Fruit fly (Drosophila melanogaster) whole organism, embryonic: ENCODE results near the gene CG5973.

Experiments
- Ada2b ChIP-seq: fragments of 200-800 bp; sonication (Bioruptor generic); IDR thresholded peaks from 2 replicates; pipeline ENCODE4 v1.3.6; 2022; ENCODE audit warnings: missing biosample characterization, missing genetic modification characterization
- Atf6 ChIP-seq: fragments of 200-800 bp; sonication (Bioruptor generic); IDR thresholded peaks from 2 replicates; pipeline ENCODE4 v1.3.6; 2022; ENCODE audit warnings: missing biosample characterization, missing genetic modification characterization
- CG10431 ChIP-seq: fragments of 200-800 bp; sonication (Bioruptor generic); optimal IDR thresholded peaks from 3 replicates; lab custom pipeline; 2018; ENCODE audit warnings: missing biosample characterization, mild to moderate bottlenecking, missing genetic modification characterization
- CG10543 ChIP-seq: fragments of 200-800 bp; sonication (Bioruptor generic); optimal IDR thresholded peaks from 3 replicates; lab custom pipeline; 2017; ENCODE audit warnings: missing biosample characterization, mild to moderate bottlenecking, missing genetic modification characterization, moderate library complexity
- CG11093 ChIP-seq: fragments of 200-800 bp; sonication (Bioruptor generic); IDR thresholded peaks from 3 replicates; pipeline ENCODE4 v1.3.6; 2022; ENCODE audit warnings: missing biosample characterization, missing genetic modification characterization
- CG11456 ChIP-seq: fragments of 200-800 bp; sonication (Bioruptor generic); IDR thresholded peaks from 3 replicates; pipeline ENCODE4 v1.3.6; 2022; ENCODE audit warnings: missing biosample characterization, missing genetic modification characterization
- CG14441 ChIP-seq: fragments of 200-800 bp; sonication (Bioruptor generic); IDR thresholded peaks from 2 replicates; pipeline ENCODE4 v1.3.6; 2022; ENCODE audit warnings: missing biosample characterization, missing genetic modification characterization
- CG17568 ChIP-seq: fragments of 200-800 bp; sonication (Bioruptor generic); optimal IDR thresholded peaks from 2 replicates; lab custom pipeline; 2018; ENCODE audit warnings: missing biosample characterization, mild to moderate bottlenecking, missing genetic modification characterization, moderate library complexity
- CG18476 ChIP-seq: fragments of 200-800 bp; sonication (Bioruptor generic); optimal IDR thresholded peaks from 2 replicates; lab custom pipeline; 2016; ENCODE audit warnings: missing biosample characterization, mild to moderate bottlenecking, missing genetic modification characterization
- CG18764 ChIP-seq: fragments of 200-800 bp; sonication (Bioruptor generic); optimal IDR thresholded peaks from 3 replicates; lab custom pipeline; 2016; ENCODE audit warnings: missing biosample characterization, missing genetic modification characterization
- CG3065 ChIP-seq: fragments of 200-800 bp; sonication (Bioruptor generic); optimal IDR thresholded peaks from 2 replicates; lab custom pipeline; 2016; ENCODE audit warnings: missing biosample characterization, missing genetic modification characterization
- CG3407 ChIP-seq: fragments of 200-800 bp; sonication (Bioruptor generic); optimal IDR thresholded peaks from 2 replicates; lab custom pipeline; 2018; ENCODE audit warnings: missing biosample characterization, mild to moderate bottlenecking, missing genetic modification characterization
- CG3847 ChIP-seq: fragments of 200-800 bp; sonication (Bioruptor generic); IDR thresholded peaks from 2 replicates; pipeline ENCODE4 v1.3.6; 2022; ENCODE audit warnings: missing biosample characterization, missing genetic modification characterization
- CG4854 ChIP-seq: fragments of 200-800 bp; sonication (Bioruptor generic); optimal IDR thresholded peaks from 2 replicates; lab custom pipeline; 2016; ENCODE audit warnings: missing biosample characterization, missing genetic modification characterization, inconsistent platforms
- CG6254 ChIP-seq: fragments of 200-800 bp; sonication (Bioruptor generic); optimal IDR thresholded peaks from 3 replicates; lab custom pipeline; 2017; ENCODE audit warnings: mild to moderate bottlenecking, missing biosample characterization, missing genetic modification reagents, missing genetic modification characterization
- CG7372 ChIP-seq: fragments of 200-800 bp; sonication (Bioruptor generic); IDR thresholded peaks from 2 replicates; pipeline ENCODE4 v1.3.6; 2022; ENCODE audit warnings: missing biosample characterization, missing genetic modification characterization
- CG9215 ChIP-seq: fragments of 200-800 bp; sonication (Bioruptor generic); IDR thresholded peaks from 2 replicates; pipeline ENCODE4 v1.3.6; 2022; ENCODE audit warnings: missing biosample characterization, missing genetic modification characterization
- CG9609 ChIP-seq: fragments of 200-800 bp; sonication (Bioruptor generic); optimal IDR thresholded peaks from 3 replicates; lab custom pipeline; 2016; ENCODE audit warnings: missing biosample characterization, missing genetic modification characterization
- Chrac-16 ChIP-seq: fragments of 200-800 bp; sonication (Bioruptor generic); optimal IDR thresholded peaks from 3 replicates; lab custom pipeline; 2016; ENCODE audit warnings: missing biosample characterization, missing genetic modification characterization
- CkIIα-i1 ChIP-seq: fragments of 200-800 bp; sonication (Bioruptor generic); IDR thresholded peaks from 2 replicates; pipeline ENCODE4 v1.3.6; 2022; ENCODE audit warnings: missing biosample characterization, missing genetic modification characterization
- Drgx ChIP-seq: fragments of 200-800 bp; sonication (Bioruptor generic); IDR thresholded peaks from 2 replicates; pipeline ENCODE4 v1.3.6; 2022; ENCODE audit warnings: missing biosample characterization, missing genetic modification characterization
- Fer1 ChIP-seq: fragments of 200-800 bp; sonication (Bioruptor generic); optimal IDR thresholded peaks from 2 replicates; lab custom pipeline; 2017; ENCODE audit warnings: missing biosample characterization, mild to moderate bottlenecking, missing genetic modification characterization
- GATAe ChIP-seq: fragments of 200-800 bp; sonication (Bioruptor generic); conservative IDR thresholded peaks from 2 replicates; pipeline ENCODE4 v1.3.6; 2022; ENCODE audit warnings: missing biosample characterization, missing genetic modification characterization
- HLH3B ChIP-seq: fragments of 200-800 bp; sonication (Bioruptor generic); IDR thresholded peaks from 2 replicates; pipeline ENCODE4 v1.3.6; 2022; ENCODE audit warnings: missing biosample characterization, missing genetic modification characterization
- Lpt ChIP-seq: fragments of >200 bp; optimal IDR thresholded peaks from 2 replicates; lab custom pipeline; 2018; ENCODE audit warnings: missing biosample characterization, missing genetic modification characterization
- Scr ChIP-seq: fragments of 200-800 bp; sonication (Bioruptor generic); IDR thresholded peaks from 2 replicates; pipeline ENCODE4 v1.3.6; 2022; ENCODE audit warnings: missing biosample characterization, missing genetic modification characterization; ENCODE audit not compliant: partially characterized antibody
- Sin3A ChIP-seq: fragments of >200 bp; optimal IDR thresholded peaks from 2 replicates; lab custom pipeline; 2018
- ab ChIP-seq: fragments of 200-800 bp; sonication (Bioruptor generic); optimal IDR thresholded peaks from 2 replicates; lab custom pipeline; 2016; ENCODE audit warnings: missing biosample characterization, missing genetic modification characterization
- bbx ChIP-seq: fragments of 200-800 bp; sonication (Bioruptor generic); IDR thresholded peaks from 2 replicates; pipeline ENCODE4 v1.3.6; 2022; ENCODE audit warnings: missing biosample characterization, missing genetic modification characterization; ENCODE audit not compliant: partially characterized antibody
- btn ChIP-seq: fragments of 200-800 bp; sonication (Bioruptor generic); optimal IDR thresholded peaks from 2 replicates; lab custom pipeline; 2016; ENCODE audit warnings: missing biosample characterization, missing genetic modification characterization
- caup ChIP-seq: fragments of 200-800 bp; sonication (Bioruptor generic); optimal IDR thresholded peaks from 3 replicates; lab custom pipeline; 2017; ENCODE audit warnings: missing biosample characterization, mild to moderate bottlenecking, missing genetic modification characterization, moderate library complexity; ENCODE audit not compliant: severe bottlenecking
- chm ChIP-seq: fragments of 200-800 bp; sonication (Bioruptor generic); IDR thresholded peaks from 2 replicates; pipeline ENCODE4 v1.3.6; 2022; ENCODE audit warnings: missing biosample characterization, missing genetic modification characterization
- dimm ChIP-seq: fragments of 200-800 bp; sonication (Bioruptor generic); IDR thresholded peaks from 2 replicates; pipeline ENCODE4 v1.3.6; 2022; ENCODE audit warnings: missing biosample characterization, missing genetic modification characterization
- dmrt99B ChIP-seq: fragments of 200-800 bp; sonication (Bioruptor generic); optimal IDR thresholded peaks from 2 replicates; lab custom pipeline; 2018; ENCODE audit warnings: missing biosample characterization, mild to moderate bottlenecking, missing genetic modification characterization, moderate library complexity
- fru ChIP-seq: fragments of >200 bp; optimal IDR thresholded peaks from 2 replicates; lab custom pipeline; 2017
- gro ChIP-seq: fragments of 200-800 bp; sonication (Bioruptor generic); optimal IDR thresholded peaks from 2 replicates; lab custom pipeline; 2016; ENCODE audit warnings: missing biosample characterization, missing genetic modification characterization
- gsb-n ChIP-seq: fragments of 200-800 bp; sonication (Bioruptor generic); optimal IDR thresholded peaks from 3 replicates; lab custom pipeline; 2018; ENCODE audit warnings: missing biosample characterization, mild to moderate bottlenecking, missing genetic modification characterization
- h ChIP-seq: fragments of >200 bp; optimal IDR thresholded peaks from 2 replicates; lab custom pipeline; 2017
- hbn ChIP-seq: fragments of 200-800 bp; sonication (Bioruptor generic); IDR thresholded peaks from 2 replicates; pipeline ENCODE4 v1.3.6; 2022; ENCODE audit warnings: missing biosample characterization, missing genetic modification characterization; ENCODE audit not compliant: partially characterized antibody
- pfk ChIP-seq: fragments of 200-800 bp; sonication (Bioruptor generic); optimal IDR thresholded peaks from 2 replicates; lab custom pipeline; 2018; ENCODE audit warnings: missing biosample characterization, mild to moderate bottlenecking, missing genetic modification characterization, moderate library complexity
- pum ChIP-seq: fragments of 200-800 bp; sonication (Bioruptor generic); optimal IDR thresholded peaks from 2 replicates; lab custom pipeline; 2016; ENCODE audit warnings: missing biosample characterization, missing genetic modification characterization
- ranshi ChIP-seq: fragments of 200-800 bp; sonication (Bioruptor generic); IDR thresholded peaks from 2 replicates; pipeline ENCODE4 v1.3.6; 2022; ENCODE audit warnings: missing biosample characterization, missing genetic modification characterization
- run ChIP-seq: fragments of 200-800 bp; sonication (Bioruptor generic); optimal IDR thresholded peaks from 3 replicates; lab custom pipeline; 2018; ENCODE audit warnings: missing biosample characterization, mild to moderate bottlenecking, missing genetic modification characterization
- sens-2 ChIP-seq: fragments of 200-800 bp; sonication (Bioruptor generic); IDR thresholded peaks from 2 replicates; pipeline ENCODE4 v1.3.6; 2022; ENCODE audit warnings: missing biosample characterization, missing genetic modification characterization
- sima ChIP-seq: fragments of 200-800 bp; sonication (Bioruptor generic); optimal IDR thresholded peaks from 2 replicates; lab custom pipeline; 2016; ENCODE audit warnings: missing biosample characterization, missing genetic modification characterization
- sqz ChIP-seq: fragments of 200-800 bp; sonication (Bioruptor generic); optimal IDR thresholded peaks from 3 replicates; lab custom pipeline; 2018; ENCODE audit warnings: missing biosample characterization, mild to moderate bottlenecking, missing genetic modification characterization
- stwl ChIP-seq: fragments of 200-800 bp; sonication (Bioruptor generic); optimal IDR thresholded peaks from 3 replicates; lab custom pipeline; 2018; ENCODE audit warnings: missing biosample characterization, mild to moderate bottlenecking, missing genetic modification characterization, moderate library complexity
- tll ChIP-seq, 2 experiments: fragments of 200-800 bp in 1 of 2; fragments of >200 bp in 1 of 2; sonication (Bioruptor generic) in 1 of 2; optimal IDR thresholded peaks; 2 replicates each; lab custom pipeline; 2017 to 2019; ENCODE audit warnings: missing biosample characterization in 2 of 2, missing genetic modification characterization in 2 of 2, mild to moderate bottlenecking in 1 of 2, moderate library complexity in 1 of 2
- usp ChIP-seq: fragments of >200 bp; optimal IDR thresholded peaks from 2 replicates; lab custom pipeline; 2017; ENCODE audit warnings: missing biosample characterization, missing genetic modification characterization
- vvl ChIP-seq: fragments of 200-800 bp; sonication (Bioruptor generic); IDR thresholded peaks from 2 replicates; pipeline ENCODE4 v1.3.6; 2022; ENCODE audit warnings: missing biosample characterization, missing genetic modification characterization
- yki ChIP-seq: fragments of >200 bp; optimal IDR thresholded peaks from 3 replicates; lab custom pipeline; 2018

Gene CG5973

dm6 chr2L:7494341-7495293, 57.3 kb downstream of the CG5973 start (continued):
- no peak for TF ChIP-seq Lpt (GFP tag; lab: Kevin White, UChicago)
- no peak for TF ChIP-seq usp (GFP tag; lab: Kevin White, UChicago)
- TF ChIP-seq sens-2 (GFP tag; lab: Robert Waterston, UW), result no peak
- TF ChIP-seq CG10431 (GFP tag; lab: Kevin White, UChicago), result no peak
- peak; percentile 69 for TF ChIP-seq vvl (GFP tag; lab: Robert Waterston, UW)
- peak; percentile 59 for TF ChIP-seq CG17568 (GFP tag; lab: Kevin White, UChicago)
- TF ChIP-seq ab (GFP tag; lab: Kevin White, UChicago), result no peak
- TF ChIP-seq Fer1 (GFP tag; lab: Kevin White, UChicago), result no peak
- no peak for TF ChIP-seq Sin3A (lab: Kevin White, UChicago)
- peak; percentile 6 for TF ChIP-seq run (tag; lab: Kevin White, UChicago)
- no peak for TF ChIP-seq stwl (tag; lab: Kevin White, UChicago)
- no peak for TF ChIP-seq HLH3B (GFP tag; lab: Robert Waterston, UW)
- TF ChIP-seq Drgx (GFP tag; lab: Robert Waterston, UW), result no peak
- peak; percentile 60 for TF ChIP-seq Chrac-16
- no peak for TF ChIP-seq caup (GFP tag; lab: Kevin White, UChicago)
- TF ChIP-seq CG4854, result no peak
- no peak for TF ChIP-seq CG18764
- peak; percentile 57 for TF ChIP-seq gro (GFP tag; lab: Kevin White, UChicago)
- no peak for TF ChIP-seq sima (GFP tag; lab: Kevin White, UChicago)
- no peak for TF ChIP-seq gsb-n (tag; lab: Kevin White, UChicago)
- TF ChIP-seq Atf6, result peak; percentile 71
- TF ChIP-seq CG11093 (GFP tag; lab: Robert Waterston, UW), result no peak
- TF ChIP-seq CG11456 (GFP tag; lab: Robert Waterston, UW), result peak; percentile 50; the same call in 1 of the 3 replicates
- no peak for TF ChIP-seq CG14441 (GFP tag; lab: Robert Waterston, UW)
- TF ChIP-seq CG3065 (GFP tag; lab: Kevin White, UChicago), result no peak
- no peak for TF ChIP-seq chm (GFP tag; lab: Robert Waterston, UW)
- TF ChIP-seq dmrt99B (tag; lab: Kevin White, UChicago), result peak; percentile 61
- no peak for TF ChIP-seq CG6254 (GFP tag; lab: Kevin White, UChicago)
- TF ChIP-seq CG18476 (GFP tag; lab: Kevin White, UChicago), result peak; percentile 8
- TF ChIP-seq hbn, result no peak
- no peak for TF ChIP-seq CG9215
- no peak for TF ChIP-seq h (lab: Kevin White, UChicago)
- no peak for TF ChIP-seq Scr
- no peak for TF ChIP-seq pfk (GFP tag; lab: Kevin White, UChicago)
- TF ChIP-seq CG7372, result no peak
- no peak for TF ChIP-seq GATAe (GFP tag; lab: Robert Waterston, UW)
- peak; percentile 66; the same call in 1 of the 2 replicates for TF ChIP-seq ranshi (GFP tag; lab: Robert Waterston, UW)
- peak; percentile 16 for TF ChIP-seq CG10543 (GFP tag; lab: Kevin White, UChicago)
- TF ChIP-seq CkIIα-i1 (GFP tag; lab: Robert Waterston, UW), result no peak
- peak; percentile 67 for TF ChIP-seq CG3847 (GFP tag; lab: Robert Waterston, UW)
- peak; percentile 50 for TF ChIP-seq Ada2b (GFP tag; lab: Robert Waterston, UW)
- TF ChIP-seq dimm (GFP tag; lab: Robert Waterston, UW), result no peak
- TF ChIP-seq fru (lab: Kevin White, UChicago), result no peak
- no peak for TF ChIP-seq tll (GFP tag; optimal IDR thresholded peaks at IDR 0.05; lab: Kevin White, UChicago)
- no peak for TF ChIP-seq pum (GFP tag; lab: Kevin White, UChicago)
- no peak for TF ChIP-seq bbx (GFP tag; lab: Robert Waterston, UW)
- no peak for TF ChIP-seq CG9609 (GFP tag; lab: Kevin White, UChicago)
- no peak for TF ChIP-seq yki (lab: Kevin White, UChicago)
- no peak for TF ChIP-seq CG3407 (GFP tag; lab: Kevin White, UChicago)
- TF ChIP-seq sqz, result no peak
- TF ChIP-seq btn (GFP tag; lab: Kevin White, UChicago), result no peak
